Worm (Caenorhabditis elegans) whole organism, early embryonic: ENCODE results near the gene F45D11.7.

Experiments
- aly-1 ChIP-seq: sonication (generic microtip); optimal IDR thresholded peaks from 2 replicates; lab custom pipeline; 2016; ENCODE audit warnings: missing genetic modification characterization, missing compliant biosample characterization
- ceh-13 ChIP-seq: fragments of 200-800 bp; sonication (Bioruptor generic); optimal IDR thresholded peaks from 2 replicates; lab custom pipeline; 2018; ENCODE audit warnings: mild to moderate bottlenecking, missing genetic modification characterization, missing compliant biosample characterization
- hmg-4 ChIP-seq: fragments of 200-800 bp; sonication (Bioruptor generic); optimal IDR thresholded peaks from 2 replicates; lab custom pipeline; 2018; ENCODE audit warnings: mild to moderate bottlenecking, missing genetic modification characterization, missing compliant biosample characterization
- tra-4 ChIP-seq: sonication (generic microtip); optimal IDR thresholded peaks from 2 replicates; lab custom pipeline; 2017; ENCODE audit warnings: missing genetic modification characterization, missing compliant biosample characterization

DNA sequence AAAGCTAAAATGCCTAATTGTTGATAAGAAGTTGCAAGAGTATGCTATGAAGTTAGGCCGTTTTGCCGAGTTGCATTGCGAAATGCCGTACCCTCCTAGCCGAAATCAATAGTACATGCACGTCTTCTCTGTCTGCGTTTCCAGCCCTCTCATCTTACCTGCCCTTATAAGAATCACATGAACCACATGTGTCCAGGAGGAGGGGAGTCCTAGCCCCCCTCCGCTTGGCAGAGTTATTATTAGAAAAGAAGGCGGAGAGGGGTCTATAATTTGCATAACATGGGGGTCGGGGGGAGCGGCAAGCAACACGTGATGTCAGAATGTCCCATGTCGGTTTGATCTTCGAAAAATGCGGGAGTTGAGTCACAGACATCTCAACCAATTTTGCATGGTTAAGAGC, 41.3 kb upstream of the F45D11.7 start:
- no peak for TF ChIP-seq aly-1 (tag; lab: Kevin White, UChicago)
- no peak for TF ChIP-seq hmg-4 (GFP tag; lab: Kevin White, UChicago)
- no peak for TF ChIP-seq tra-4 (tag; lab: Kevin White, UChicago)
- TF ChIP-seq ceh-13 (GFP tag; lab: Kevin White, UChicago): no peak
